Worm (Caenorhabditis elegans) whole organism, L2 larva: ENCODE data around the gene R02D5.24.

Experiments used
- alr-1 ChIP-seq: fragments of 150-350 bp; optimal IDR thresholded peaks from 2 replicates; lab custom pipeline; 2014; ENCODE audit warnings: missing biosample characterization, missing genetic modification characterization
- aly-2 ChIP-seq: fragments of 150-350 bp; optimal IDR thresholded peaks from 2 replicates; lab custom pipeline; 2014; ENCODE audit warnings: missing biosample characterization, missing genetic modification characterization
- ama-1 ChIP-seq: fragments of 150-350 bp; optimal IDR thresholded peaks from 2 replicates; lab custom pipeline; 2018; ENCODE audit warnings: inconsistent platforms
- egl-27 ChIP-seq: sonication (generic microtip); optimal IDR thresholded peaks from 3 replicates; lab custom pipeline; 2017; ENCODE audit warnings: missing biosample characterization, missing genetic modification reagents, missing genetic modification characterization
- elt-3 ChIP-seq: sonication (generic microtip); optimal IDR thresholded peaks from 2 replicates; lab custom pipeline; 2017; ENCODE audit warnings: missing biosample characterization, missing genetic modification characterization
- lin-13 ChIP-seq: fragments of 150-350 bp; optimal IDR thresholded peaks from 2 replicates; lab custom pipeline; 2014; ENCODE audit warnings: missing biosample characterization, missing genetic modification reagents, missing genetic modification characterization
- nhr-11 ChIP-seq: fragments of 150-350 bp; optimal IDR thresholded peaks from 2 replicates; lab custom pipeline; 2014; ENCODE audit warnings: missing biosample characterization, missing genetic modification characterization
- nhr-21 ChIP-seq: fragments of 150-350 bp; optimal IDR thresholded peaks from 2 replicates; lab custom pipeline; 2014; ENCODE audit warnings: missing biosample characterization, missing genetic modification characterization
- nhr-77 ChIP-seq: fragments of 150-350 bp; optimal IDR thresholded peaks from 2 replicates; lab custom pipeline; 2014; ENCODE audit warnings: missing biosample characterization, missing genetic modification characterization
- sma-9 ChIP-seq, 2 experiments: fragments of 150-350 bp in 1 of 2; sonication (generic microtip) in 1 of 2; optimal IDR thresholded peaks; 2 replicates each; lab custom pipeline; 2014 to 2016; ENCODE audit warnings: missing genetic modification characterization in 2 of 2, mild to moderate bottlenecking in 1 of 2, missing biosample characterization in 1 of 2, missing compliant biosample characterization in 1 of 2, missing genetic modification reagents in 1 of 2, moderate library complexity in 1 of 2
- snpc-4 ChIP-seq: fragments of 150-350 bp; optimal IDR thresholded peaks from 2 replicates; lab custom pipeline; 2014; ENCODE audit warnings: missing biosample characterization, missing genetic modification characterization
- ztf-11 ChIP-seq: sonication (generic microtip); optimal IDR thresholded peaks from 2 replicates; lab custom pipeline; 2017; ENCODE audit warnings: missing biosample characterization, missing genetic modification characterization
- ztf-4 ChIP-seq: fragments of 150-350 bp; optimal IDR thresholded peaks from 2 replicates; lab custom pipeline; 2014; ENCODE audit warnings: missing biosample characterization, missing genetic modification characterization

- no peak for TF ChIP-seq lin-13 (GFP tag; lab: Kevin White, UChicago)
- no peak for TF ChIP-seq nhr-21 (tag; lab: Kevin White, UChicago)
- no peak for TF ChIP-seq ztf-11 (tag; lab: Kevin White, UChicago)
- TF ChIP-seq snpc-4 (tag; lab: Kevin White, UChicago), result no peak
- TF ChIP-seq nhr-77 (tag; lab: Kevin White, UChicago), result no peak
- TF ChIP-seq elt-3, result no peak
- no peak for TF ChIP-seq sma-9 (GFP tag; optimal IDR thresholded peaks at IDR 0.05; lab: Kevin White, UChicago)
- no peak for TF ChIP-seq sma-9 (tag; optimal IDR thresholded peaks at IDR 0.05; lab: Kevin White, UChicago)
- no peak for TF ChIP-seq alr-1 (tag; lab: Kevin White, UChicago)
- no peak for TF ChIP-seq ama-1
- no peak for TF ChIP-seq aly-2 (tag; lab: Kevin White, UChicago)
- no peak for TF ChIP-seq egl-27 (tag; lab: Kevin White, UChicago)
- no peak for TF ChIP-seq ztf-4 (tag; lab: Kevin White, UChicago)
- TF ChIP-seq nhr-11 (tag; lab: Kevin White, UChicago), result no peak
Measured at ce11 chrV:14474099-14474498, 27.0 kb upstream of the R02D5.24 start, which contains the start of gene clec-56.
